Fruit fly (Drosophila melanogaster) whole organism, embryonic: ENCODE measurements around the gene yellow-f.

Experiments
- Awh ChIP-seq: fragments of 200-800 bp; sonication (Bioruptor generic); IDR thresholded peaks from 2 replicates; pipeline ENCODE4, ENCODE4 v1.3.6; 2022; ENCODE audit warnings: missing biosample characterization, missing genetic modification characterization
- Bdp1 ChIP-seq: fragments of 200-800 bp; sonication (Bioruptor generic); optimal IDR thresholded peaks from 3 replicates; lab custom pipeline; 2016; ENCODE audit warnings: missing biosample characterization, missing genetic modification characterization
- CG10321 ChIP-seq: fragments of 200-800 bp; sonication (Bioruptor generic); IDR thresholded peaks from 2 replicates; pipeline ENCODE4 v1.3.6; 2022; ENCODE audit warnings: missing biosample characterization, missing genetic modification characterization
- CG14441 ChIP-seq: fragments of 200-800 bp; sonication (Bioruptor generic); IDR thresholded peaks from 2 replicates; pipeline ENCODE4 v1.3.6; 2022; ENCODE audit warnings: missing biosample characterization, missing genetic modification characterization
- CG15073 ChIP-seq: fragments of 200-800 bp; sonication (Bioruptor generic); optimal IDR thresholded peaks from 2 replicates; lab custom pipeline; 2016; ENCODE audit warnings: missing biosample characterization, missing genetic modification characterization
- CG17328 ChIP-seq: fragments of 200-800 bp; sonication (Bioruptor generic); IDR thresholded peaks from 2 replicates; pipeline ENCODE4 v1.3.6; 2022; ENCODE audit warnings: missing biosample characterization, missing genetic modification characterization
- CG17359 ChIP-seq: fragments of 200-800 bp; sonication (Bioruptor generic); optimal IDR thresholded peaks from 3 replicates; lab custom pipeline; 2018; ENCODE audit warnings: missing biosample characterization, mild to moderate bottlenecking, missing genetic modification characterization, moderate library complexity
- CG2889 ChIP-seq: fragments of 200-800 bp; sonication (Bioruptor generic); IDR thresholded peaks from 3 replicates; pipeline ENCODE4 v1.3.6; 2022; ENCODE audit warnings: missing biosample characterization, missing genetic modification characterization
- CG31388 ChIP-seq: fragments of 200-800 bp; sonication (Bioruptor generic); optimal IDR thresholded peaks from 2 replicates; lab custom pipeline; 2016; ENCODE audit warnings: missing biosample characterization, missing genetic modification characterization
- CG5245 ChIP-seq: fragments of 200-800 bp; sonication (Bioruptor generic); optimal IDR thresholded peaks from 3 replicates; lab custom pipeline; 2016; ENCODE audit warnings: missing biosample characterization, missing genetic modification characterization
- CG6175 ChIP-seq: fragments of 200-800 bp; sonication (Bioruptor generic); IDR thresholded peaks from 3 replicates; pipeline ENCODE4 v1.3.6; 2022; ENCODE audit warnings: missing biosample characterization, missing genetic modification characterization
- CG6791 ChIP-seq: fragments of 200-800 bp; sonication (Bioruptor generic); IDR thresholded peaks from 3 replicates; pipeline ENCODE4 v1.3.6; 2022; ENCODE audit warnings: missing biosample characterization, missing genetic modification characterization; ENCODE audit not compliant: partially characterized antibody
- CG8359 ChIP-seq: fragments of 200-800 bp; sonication (Bioruptor generic); optimal IDR thresholded peaks from 2 replicates; lab custom pipeline; 2017; ENCODE audit warnings: missing biosample characterization, mild to moderate bottlenecking, missing genetic modification characterization, borderline replicate concordance
- Dip2 ChIP-seq: fragments of 200-800 bp; sonication (Bioruptor generic); IDR thresholded peaks from 2 replicates; pipeline ENCODE4 v1.3.6; 2022; ENCODE audit warnings: missing biosample characterization, missing genetic modification characterization
- Fer2 ChIP-seq: fragments of 200-800 bp; sonication (Bioruptor generic); optimal IDR thresholded peaks from 2 replicates; lab custom pipeline; 2018; ENCODE audit warnings: missing biosample characterization, mild to moderate bottlenecking, missing genetic modification characterization, moderate library complexity
- HLHmδ ChIP-seq: fragments of 200-800 bp; sonication (Bioruptor generic); optimal IDR thresholded peaks from 2 replicates; lab custom pipeline; 2018; ENCODE audit warnings: missing biosample characterization, mild to moderate bottlenecking, missing genetic modification characterization, moderate library complexity
- Med ChIP-seq: fragments of 200-800 bp; sonication (Bioruptor generic); peaks from one replicate; lab custom pipeline; 2016; ENCODE audit warnings: missing biosample characterization, missing genetic modification characterization, mild to moderate bottlenecking, inconsistent platforms, moderate library complexity
- Mes4 ChIP-seq: fragments of 200-800 bp; sonication (Bioruptor generic); optimal IDR thresholded peaks from 2 replicates; lab custom pipeline; 2016; ENCODE audit warnings: missing biosample characterization, missing genetic modification characterization
- Myb ChIP-seq: fragments of 200-800 bp; sonication (Bioruptor generic); optimal IDR thresholded peaks from 2 replicates; lab custom pipeline; 2016; ENCODE audit warnings: missing biosample characterization, missing genetic modification characterization
- Nf-YB ChIP-seq: fragments of 200-800 bp; sonication (Bioruptor generic); optimal IDR thresholded peaks from 3 replicates; lab custom pipeline; 2019; ENCODE audit warnings: missing biosample characterization, mild to moderate bottlenecking, missing genetic modification characterization, moderate library complexity
- Optix ChIP-seq: fragments of 200-800 bp; sonication (Bioruptor generic); IDR thresholded peaks from 3 replicates; pipeline ENCODE4 v1.3.6; 2022; ENCODE audit warnings: missing biosample characterization, missing genetic modification characterization
- Ptx1 ChIP-seq: fragments of 200-800 bp; sonication (Bioruptor generic); IDR thresholded peaks from 2 replicates; pipeline ENCODE4 v1.3.6; 2022; ENCODE audit warnings: missing biosample characterization, missing genetic modification characterization
- Sox100B ChIP-seq: fragments of 200-800 bp; sonication (Bioruptor generic); optimal IDR thresholded peaks from 3 replicates; lab custom pipeline; 2018; ENCODE audit warnings: missing biosample characterization, mild to moderate bottlenecking, missing genetic modification characterization
- Trl ChIP-seq, 3 experiments: fragments of >200 bp in 2 of 3; fragments of 200-800 bp in 1 of 3; sonication (Bioruptor generic) in 1 of 3; optimal IDR thresholded peaks; 2 replicates in 1 of 3; 3 replicates in 2 of 3; lab custom pipeline; 2016 to 2017; ENCODE audit warnings: missing biosample characterization in 1 of 3, missing genetic modification characterization in 1 of 3
- Vsx1 ChIP-seq: fragments of 200-800 bp; sonication (Bioruptor generic); optimal IDR thresholded peaks from 2 replicates; lab custom pipeline; 2017; ENCODE audit warnings: missing biosample characterization, mild to moderate bottlenecking, missing genetic modification characterization, missing genetic modification reagents
- ab ChIP-seq: fragments of 200-800 bp; sonication (Bioruptor generic); optimal IDR thresholded peaks from 2 replicates; lab custom pipeline; 2016; ENCODE audit warnings: missing biosample characterization, missing genetic modification characterization
- amos ChIP-seq: fragments of 200-800 bp; sonication (Bioruptor generic); IDR thresholded peaks from 2 replicates; pipeline ENCODE4 v1.3.6; 2022; ENCODE audit warnings: missing biosample characterization, missing genetic modification characterization; ENCODE audit not compliant: partially characterized antibody
- az2 ChIP-seq: fragments of 200-800 bp; sonication (Bioruptor generic); optimal IDR thresholded peaks from 3 replicates; lab custom pipeline; 2016; ENCODE audit warnings: missing biosample characterization, missing genetic modification characterization
- ci ChIP-seq: fragments of 200-800 bp; sonication (Bioruptor generic); IDR thresholded peaks from 3 replicates; pipeline ENCODE4 v1.3.6; 2022; ENCODE audit warnings: missing biosample characterization, missing genetic modification characterization
- dm ChIP-seq: fragments of 200-800 bp; sonication (Bioruptor generic); optimal IDR thresholded peaks from 3 replicates; lab custom pipeline; 2016; ENCODE audit warnings: missing biosample characterization, missing genetic modification characterization
- eve ChIP-seq, 2 experiments: fragments of >200 bp; optimal IDR thresholded peaks; 2 replicates each; lab custom pipeline; 2017; ENCODE audit warnings: missing biosample characterization in 2 of 2, missing genetic modification characterization in 2 of 2
- fru ChIP-seq: fragments of >200 bp; optimal IDR thresholded peaks from 2 replicates; lab custom pipeline; 2017
- insv ChIP-seq, 2 experiments: fragments of 200-800 bp; sonication (Bioruptor generic); optimal IDR thresholded peaks; 3 replicates each; lab custom pipeline; 2016 to 2018; ENCODE audit warnings: missing biosample characterization in 2 of 2, missing genetic modification characterization in 2 of 2
- jigr1 ChIP-seq: fragments of 200-800 bp; sonication (Bioruptor generic); IDR thresholded peaks from 3 replicates; pipeline ENCODE4 v1.3.6; 2022; ENCODE audit warnings: missing biosample characterization, missing genetic modification characterization
- knrl ChIP-seq: fragments of 200-800 bp; sonication (Bioruptor generic); IDR thresholded peaks from 3 replicates; pipeline ENCODE4 v1.3.6; 2022; ENCODE audit warnings: missing biosample characterization, missing genetic modification characterization; ENCODE audit not compliant: partially characterized antibody
- lab ChIP-seq: fragments of 200-800 bp; sonication (Bioruptor generic); optimal IDR thresholded peaks from 3 replicates; lab custom pipeline; 2017; ENCODE audit warnings: missing biosample characterization, missing genetic modification characterization, mild to moderate bottlenecking, moderate library complexity, missing genetic modification reagents
- lmd ChIP-seq: fragments of 200-800 bp; sonication (Bioruptor generic); IDR thresholded peaks from 2 replicates; pipeline ENCODE4 v1.3.6; 2022; ENCODE audit warnings: missing biosample characterization, missing genetic modification characterization
- lov ChIP-seq, 2 experiments: fragments of 200-800 bp in 1 of 2; fragments of >200 bp in 1 of 2; sonication (Bioruptor generic) in 1 of 2; IDR thresholded peaks in 1 of 2; optimal IDR thresholded peaks in 1 of 2; 2 replicates in 1 of 2; 3 replicates in 1 of 2; pipeline versions ENCODE4 v1.3.6 to Lab custom; 2017 to 2022; ENCODE audit warnings: missing biosample characterization in 1 of 2, missing genetic modification characterization in 1 of 2
- maf-S ChIP-seq: fragments of 200-800 bp; sonication (Bioruptor generic); optimal IDR thresholded peaks from 2 replicates; lab custom pipeline; 2016; ENCODE audit warnings: missing biosample characterization, missing genetic modification characterization
- nom ChIP-seq: fragments of 200-800 bp; sonication (Bioruptor generic); optimal IDR thresholded peaks from 2 replicates; lab custom pipeline; 2017; ENCODE audit warnings: missing biosample characterization, missing genetic modification characterization, mild to moderate bottlenecking, moderate library complexity, missing genetic modification reagents
- onecut ChIP-seq: fragments of 200-800 bp; sonication (Bioruptor generic); IDR thresholded peaks from 2 replicates; pipeline ENCODE4 v1.3.6; 2022; ENCODE audit warnings: missing biosample characterization, missing genetic modification characterization
- phol ChIP-seq: fragments of 200-800 bp; sonication (Bioruptor generic); optimal IDR thresholded peaks from 3 replicates; lab custom pipeline; 2018; ENCODE audit warnings: missing biosample characterization, mild to moderate bottlenecking, missing genetic modification characterization, moderate library complexity
- scrt ChIP-seq: fragments of 200-800 bp; sonication (Bioruptor generic); optimal IDR thresholded peaks from 2 replicates; lab custom pipeline; 2018; ENCODE audit warnings: missing biosample characterization, mild to moderate bottlenecking, missing genetic modification characterization, moderate library complexity
- sd ChIP-seq: fragments of 200-800 bp; sonication (Bioruptor generic); optimal IDR thresholded peaks from 3 replicates; lab custom pipeline; 2018; ENCODE audit warnings: missing biosample characterization, mild to moderate bottlenecking, missing genetic modification characterization, moderate library complexity
- sens ChIP-seq: fragments of 200-800 bp; sonication (Bioruptor generic); peaks from one replicate; lab custom pipeline; 2016; ENCODE audit warnings: missing biosample characterization, missing genetic modification characterization
- sens-2 ChIP-seq: fragments of 200-800 bp; sonication (Bioruptor generic); IDR thresholded peaks from 2 replicates; pipeline ENCODE4 v1.3.6; 2022; ENCODE audit warnings: missing biosample characterization, missing genetic modification characterization
- sim ChIP-seq: fragments of 200-800 bp; sonication (Bioruptor generic); IDR thresholded peaks from 2 replicates; pipeline ENCODE4 v1.3.6; 2022; ENCODE audit warnings: missing biosample characterization, missing genetic modification characterization
- sisA ChIP-seq: fragments of 200-800 bp; sonication (Bioruptor generic); IDR thresholded peaks from 2 replicates; pipeline ENCODE4 v1.3.6; 2022; ENCODE audit warnings: missing biosample characterization, missing genetic modification characterization
- tgo ChIP-seq: fragments of 200-800 bp; sonication (Bioruptor generic); IDR thresholded peaks from 3 replicates; pipeline ENCODE4 v1.3.6; 2022; ENCODE audit warnings: missing biosample characterization, missing genetic modification characterization
- vfl ChIP-seq: fragments of 200-800 bp; sonication (Bioruptor generic); optimal IDR thresholded peaks from 2 replicates; lab custom pipeline; 2016; ENCODE audit warnings: missing biosample characterization, missing genetic modification characterization
- zfh2 ChIP-seq: fragments of 200-800 bp; sonication (Bioruptor generic); optimal IDR thresholded peaks from 2 replicates; lab custom pipeline; 2016; ENCODE audit warnings: missing biosample characterization, missing genetic modification characterization

The yellow-f gene

DNA sequence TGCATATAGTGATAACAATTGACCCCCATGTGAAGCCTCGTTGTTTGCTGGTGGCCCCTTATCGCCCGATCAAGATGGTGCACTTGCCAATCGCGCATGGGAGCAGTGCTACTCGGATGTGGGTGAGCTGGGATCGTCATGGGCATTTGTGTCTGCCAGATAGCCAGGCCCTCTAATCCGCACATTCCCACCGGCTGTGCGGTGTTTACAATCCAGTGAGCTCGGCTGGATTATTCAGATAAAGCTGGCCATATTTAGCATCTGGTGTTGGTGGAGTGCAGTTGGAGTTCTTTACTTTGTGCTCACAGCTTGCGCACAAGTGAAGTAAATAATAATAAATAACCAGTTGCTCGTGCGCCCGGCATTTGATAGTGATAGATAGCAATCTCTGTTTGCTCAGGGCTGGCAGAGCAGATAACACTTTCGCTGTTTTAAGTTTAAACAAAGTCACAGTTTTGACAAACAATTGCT lies 40.0 kb upstream of the yellow-f start (continued):
- TF ChIP-seq HLHmδ (GFP tag; lab: Kevin White, UChicago) (peak; percentile 25), Vsx1 (peak; percentile 60), Mes4 (GFP tag; lab: Kevin White, UChicago) (no peak), sens (GFP tag; lab: Kevin White, UChicago) (peak; percentile 86), Nf-YB (no peak), CG17359 (tag; lab: Kevin White, UChicago) (peak; percentile 69), lmd (GFP tag; lab: Robert Waterston, UW) (no peak), ab (GFP tag; lab: Kevin White, UChicago) (no peak), Trl (optimal IDR thresholded peaks at IDR 0.05; lab: Kevin White, UChicago) (no peak), Trl (GFP tag; optimal IDR thresholded peaks at IDR 0.05; lab: Kevin White, UChicago) (no peak), sisA (no peak), Sox100B (GFP tag; lab: Kevin White, UChicago) (no peak), CG15073 (no peak), jigr1 (GFP tag; lab: Robert Waterston, UW) (no peak), scrt (GFP tag; lab: Kevin White, UChicago) (peak; percentile 42), vfl (GFP tag; lab: Kevin White, UChicago) (no peak), Ptx1 (GFP tag; lab: Robert Waterston, UW) (peak; percentile 36; the same call in 1 of the 2 replicates), Fer2 (peak; percentile 12), sim (GFP tag; lab: Robert Waterston, UW) (peak; percentile 31; the same call in 1 of the 2 replicates), Awh (GFP tag; lab: Robert Waterston, UW) (peak; percentile 57; the same call in 1 of the 2 replicates), lov (optimal IDR thresholded peaks at IDR 0.05; lab: Kevin White, UChicago) (no peak), lov (GFP tag; IDR thresholded peaks at IDR 0.05; lab: Robert Waterston, UW) (peak; percentile 67; the same call in 1 of the 3 replicates), fru (lab: Kevin White, UChicago) (no peak), maf-S (GFP tag; lab: Kevin White, UChicago) (no peak), eve (GFP tag; optimal IDR thresholded peaks at IDR 0.05; lab: Kevin White, UChicago) (no peak), CG2889 (GFP tag; lab: Robert Waterston, UW) (no peak), nom (GFP tag; lab: Kevin White, UChicago) (no peak), phol (tag; lab: Kevin White, UChicago) (peak; percentile 1), sd (tag; lab: Kevin White, UChicago) (peak; percentile 23), CG31388 (GFP tag; lab: Kevin White, UChicago) (no peak), az2 (GFP tag; lab: Kevin White, UChicago) (no peak), knrl (GFP tag; lab: Robert Waterston, UW) (no peak), Med (peak; percentile 82), ci (peak; percentile 79), lab (GFP tag; lab: Kevin White, UChicago) (peak; percentile 83)

- no peak for TF ChIP-seq tgo
- TF ChIP-seq CG14441 (GFP tag; lab: Robert Waterston, UW): 0 out of 2 replicates have a peak, but pooled peaks have one; percentile 15
- no peak for TF ChIP-seq Myb (GFP tag; lab: Kevin White, UChicago)
- TF ChIP-seq Bdp1 (GFP tag; lab: Kevin White, UChicago): no peak
- no peak for TF ChIP-seq zfh2 (GFP tag; lab: Kevin White, UChicago)
- no peak for TF ChIP-seq CG5245 (GFP tag; lab: Kevin White, UChicago)
- no peak for TF ChIP-seq CG6175 (GFP tag; lab: Robert Waterston, UW)
- TF ChIP-seq dm (GFP tag; lab: Kevin White, UChicago): no peak
- no peak for TF ChIP-seq Dip2 (GFP tag; lab: Robert Waterston, UW)
- no peak for TF ChIP-seq sens-2
- TF ChIP-seq Optix (GFP tag; lab: Robert Waterston, UW): peak; percentile 18; the same call in 1 of the 3 replicates
- peak; percentile 25 for TF ChIP-seq amos
- no peak for TF ChIP-seq CG17328 (GFP tag; lab: Robert Waterston, UW)
- TF ChIP-seq CG10321: no peak
- no peak for TF ChIP-seq CG8359 (GFP tag; lab: Kevin White, UChicago)
- TF ChIP-seq Med: peak; percentile 72
- TF ChIP-seq onecut (GFP tag; lab: Robert Waterston, UW): no peak
- 0 out of 3 replicates have a peak, but pooled peaks have one; percentile 10 for TF ChIP-seq CG6791
- no peak for TF ChIP-seq insv (GFP tag; optimal IDR thresholded peaks at IDR 0.05; lab: Kevin White, UChicago)
These were observed 39.3 kb upstream of the yellow-f start, which contains the start of gene ry for dm6 chr3R:13032323-13032722. Gene ry (plus strand): TSS chr3R:13032528.
